Worm (Caenorhabditis elegans): Measurements from ENCODE around the gene C25H3.15.

C25H3.15 gene

ce11 chrII:5660736-5661734, 4.1 kb upstream of the C25H3.15 start, which contains the start of the genes ift-43 and mdt-26:
Gene ift-43, minus strand, starts transcription at chrII:5660786.
Gene mdt-26, plus strand, starts transcription at chrII:5661181.
- TF ChIP-seq skn-1 (tag; optimal IDR thresholded peaks at IDR 0.05) (no peak), aly-2 (tag; optimal IDR thresholded peaks at IDR 0.05) (no peak), ceh-16 (tag; optimal IDR thresholded peaks at IDR 0.05) (peak; percentile 81), blmp-1 (tag; optimal IDR thresholded peaks at IDR 0.05; ENCODE audit: insufficient read depth) (peak; percentile 20), nhr-77 (tag; optimal IDR thresholded peaks at IDR 0.05) (no peak), F13H6.1 (tag; optimal IDR thresholded peaks at IDR 0.05) (peak; percentile 85), lin-39 (tag; optimal IDR thresholded peaks at IDR 0.05) (no peak), elt-1 (tag; optimal IDR thresholded peaks at IDR 0.05) (no peak), ztf-11 (tag; optimal IDR thresholded peaks at IDR 0.05) (no peak), lin-13 (GFP tag; optimal IDR thresholded peaks at IDR 0.05) (peak; percentile 81), unc-39 (tag; optimal IDR thresholded peaks at IDR 0.05) (peak; percentile 8), unc-55 (GFP tag; optimal IDR thresholded peaks at IDR 0.05) (peak; percentile 78), nhr-25 (tag; optimal IDR thresholded peaks at IDR 0.05) (peak; percentile 51), zag-1 (tag; optimal IDR thresholded peaks at IDR 0.05) (peak; percentile 61), alr-1 (tag; optimal IDR thresholded peaks at IDR 0.05) (no peak), ZK546.5 (tag; optimal IDR thresholded peaks at IDR 0.05) (peak; percentile 3), gmeb-1 (tag; optimal IDR thresholded peaks at IDR 0.05) (peak; percentile 57), mdl-1 (tag; optimal IDR thresholded peaks at IDR 0.05) (peak; percentile 57 to 73), ztf-4 (tag; optimal IDR thresholded peaks at IDR 0.05) (peak; percentile 73), ztf-1 (GFP tag; conservative IDR thresholded peaks at IDR 0.05) (no peak), nhr-23 (tag; optimal IDR thresholded peaks at IDR 0.05) (no peak), nhr-10 (tag; optimal IDR thresholded peaks at IDR 0.05) (peak; percentile 72), elt-3 (tag; optimal IDR thresholded peaks at IDR 0.05) (no peak), sma-9 (GFP tag; optimal IDR thresholded peaks at IDR 0.05) (peak; percentile 75), sma-9 (tag; optimal IDR thresholded peaks at IDR 0.05) (no peak), egl-27 (tag; optimal IDR thresholded peaks at IDR 0.05) (peak; percentile 81), sem-4 (tag; optimal IDR thresholded peaks at IDR 0.05) (peak; percentile 67), mab-5 (tag; optimal IDR thresholded peaks at IDR 0.05) (peak; percentile 34), nhr-129 (tag; optimal IDR thresholded peaks at IDR 0.05) (peak; percentile 62), sma-3 (GFP tag; optimal IDR thresholded peaks at IDR 0.05) (peak; percentile 81), dmd-4 (tag; optimal IDR thresholded peaks at IDR 0.05) (no peak), R02D3.7 (tag; optimal IDR thresholded peaks at IDR 0.05) (no peak), crh-2 (tag; optimal IDR thresholded peaks at IDR 0.05) (peak; percentile 80), ceh-82 (tag; optimal IDR thresholded peaks at IDR 0.05) (peak; percentile 9), lsy-2 (tag; optimal IDR thresholded peaks at IDR 0.05) (peak; percentile 78 to 88), nhr-237 (tag; optimal IDR thresholded peaks at IDR 0.05) (peak; percentile 54), nhr-12 (tag; optimal IDR thresholded peaks at IDR 0.05) (no peak), nhr-6 (tag; optimal IDR thresholded peaks at IDR 0.05) (peak; percentile 68), lin-11 (tag; optimal IDR thresholded peaks at IDR 0.05) (peak; percentile 89), nhr-11 (tag; optimal IDR thresholded peaks at IDR 0.05) (no peak), fos-1 (tag; optimal IDR thresholded peaks at IDR 0.05) (peak; percentile 53), snpc-4 (tag; optimal IDR thresholded peaks at IDR 0.05) (no peak), unc-62 (GFP tag; optimal IDR thresholded peaks at IDR 0.05) (no peak), peb-1 (tag; optimal IDR thresholded peaks at IDR 0.05) (no peak), nhr-21 (tag; optimal IDR thresholded peaks at IDR 0.05) (peak; percentile 78), mbf-1 (tag; optimal IDR thresholded peaks at IDR 0.05) (no peak), Y55F3AM.14 (GFP tag; optimal IDR thresholded peaks at IDR 0.05) (peak; percentile 6), ama-1 (optimal IDR thresholded peaks at IDR 0.05) (peak; percentile 100), C34F6.9 (tag; optimal IDR thresholded peaks at IDR 0.05) (peak; percentile 50)

All from whole organism, L2 larva.